Worm (Caenorhabditis elegans) whole organism, young adult: ENCODE results near the gene T24C4.3.

ENCODE experiments used
- B0336.3 ChIP-seq: fragments of 200-800 bp; sonication (Bioruptor generic); IDR thresholded peaks from 2 replicates; pipeline ENCODE4 v1.3.6; 2022; ENCODE audit warnings: missing genetic modification characterization, missing compliant biosample characterization
- F22D6.2 ChIP-seq: sonication (generic microtip); optimal IDR thresholded peaks from 2 replicates; lab custom pipeline; 2016; ENCODE audit warnings: mild to moderate bottlenecking, missing genetic modification characterization, missing compliant biosample characterization
- F33H1.4 ChIP-seq: fragments of 200-800 bp; sonication (Bioruptor generic); IDR thresholded peaks from 2 replicates; pipeline ENCODE4 v1.3.6; 2022; ENCODE audit warnings: missing genetic modification reagents, missing genetic modification characterization, missing compliant biosample characterization
- F37B4.10 ChIP-seq: fragments of 200-800 bp; sonication (Bioruptor generic); IDR thresholded peaks from 2 replicates; pipeline ENCODE4 v1.3.6; 2022; ENCODE audit warnings: missing genetic modification characterization, missing compliant biosample characterization
- F39B2.1 ChIP-seq: fragments of 200-800 bp; sonication (Bioruptor generic); IDR thresholded peaks from 2 replicates; pipeline ENCODE4 v1.3.6; 2022; ENCODE audit warnings: missing genetic modification reagents, missing genetic modification characterization, missing compliant biosample characterization
- F57A8.1 ChIP-seq: fragments of 200-800 bp; sonication (Bioruptor generic); optimal IDR thresholded peaks from 2 replicates; lab custom pipeline; 2018; ENCODE audit warnings: mild to moderate bottlenecking, missing genetic modification characterization, moderate library complexity, missing compliant biosample characterization
- K12H6.12 ChIP-seq: fragments of 200-800 bp; sonication (Bioruptor generic); optimal IDR thresholded peaks from 2 replicates; lab custom pipeline; 2018; ENCODE audit warnings: mild to moderate bottlenecking, missing genetic modification characterization, missing compliant biosample characterization
- T26A5.8 ChIP-seq: sonication (generic microtip); optimal IDR thresholded peaks from 2 replicates; lab custom pipeline; 2016; ENCODE audit warnings: missing genetic modification characterization, missing compliant biosample characterization
- Y67H2A.10 ChIP-seq: fragments of 200-800 bp; sonication (Bioruptor generic); conservative IDR thresholded peaks from 2 replicates; pipeline ENCODE4 v1.3.6; 2022; ENCODE audit warnings: missing genetic modification reagents, missing genetic modification characterization, missing compliant biosample characterization
- Y79H2A.3 ChIP-seq: fragments of 200-800 bp; sonication (Bioruptor generic); conservative IDR thresholded peaks from 2 replicates; pipeline ENCODE4 v1.3.6; 2022; ENCODE audit warnings: missing genetic modification reagents, missing genetic modification characterization, missing compliant biosample characterization
- akir-1 ChIP-seq: fragments of 200-800 bp; sonication (Bioruptor generic); optimal IDR thresholded peaks from 2 replicates; lab custom pipeline; 2018; ENCODE audit warnings: mild to moderate bottlenecking, missing genetic modification characterization, moderate library complexity, missing compliant biosample characterization
- ama-1 ChIP-seq, 3 experiments: fragments of 150-350 bp in 1 of 3; sonication (generic microtip) in 2 of 3; optimal IDR thresholded peaks; 2 replicates each; lab custom pipeline; 2014 to 2018; ENCODE audit warnings: missing biosample characterization in 2 of 3, missing genetic modification characterization in 2 of 3, missing genetic modification reagents in 2 of 3
- atf-7 ChIP-seq: sonication (generic microtip); optimal IDR thresholded peaks from 2 replicates; lab custom pipeline; 2017; ENCODE audit warnings: mild to moderate bottlenecking, missing genetic modification characterization, missing compliant biosample characterization
- athp-1 ChIP-seq: sonication (generic microtip); optimal IDR thresholded peaks from 2 replicates; lab custom pipeline; 2017; ENCODE audit warnings: mild to moderate bottlenecking, missing genetic modification characterization, missing compliant biosample characterization
- attf-3 ChIP-seq: fragments of 200-800 bp; sonication (Bioruptor generic); conservative IDR thresholded peaks from 2 replicates; pipeline ENCODE4 v1.3.6; 2022; ENCODE audit warnings: missing genetic modification reagents, missing genetic modification characterization, missing compliant biosample characterization
- attf-5 ChIP-seq: fragments of 200-800 bp; sonication (Bioruptor generic); optimal IDR thresholded peaks from 2 replicates; lab custom pipeline; 2018; ENCODE audit warnings: mild to moderate bottlenecking, missing genetic modification characterization, missing compliant biosample characterization
- ccch-3 ChIP-seq: fragments of 200-800 bp; sonication (Bioruptor generic); optimal IDR thresholded peaks from 2 replicates; lab custom pipeline; 2018; ENCODE audit warnings: mild to moderate bottlenecking, missing genetic modification characterization, missing compliant biosample characterization
- ceh-100 ChIP-seq: fragments of 200-800 bp; sonication (Bioruptor generic); IDR thresholded peaks from 2 replicates; pipeline ENCODE4 v1.3.6; 2022; ENCODE audit warnings: missing genetic modification reagents, missing genetic modification characterization, missing compliant biosample characterization
- ceh-58 ChIP-seq: fragments of 200-800 bp; sonication (Bioruptor generic); IDR thresholded peaks from 2 replicates; pipeline ENCODE4 v1.3.6; 2022; ENCODE audit warnings: missing genetic modification characterization, missing compliant biosample characterization
- ceh-79 ChIP-seq: sonication (generic microtip); optimal IDR thresholded peaks from 2 replicates; lab custom pipeline; 2017; ENCODE audit warnings: mild to moderate bottlenecking, missing genetic modification characterization, missing compliant biosample characterization
- dox-1 ChIP-seq: fragments of 200-800 bp; sonication (Bioruptor generic); IDR thresholded peaks from 2 replicates; pipeline ENCODE4 v1.3.6; 2022; ENCODE audit warnings: missing genetic modification reagents, missing genetic modification characterization, missing compliant biosample characterization
- dpl-1 ChIP-seq: fragments of 150-350 bp; optimal IDR thresholded peaks from 2 replicates; lab custom pipeline; 2014; ENCODE audit warnings: missing biosample characterization, missing genetic modification reagents, missing genetic modification characterization
- ekl-4 ChIP-seq: fragments of 200-800 bp; sonication (Bioruptor generic); IDR thresholded peaks from 2 replicates; pipeline ENCODE4 v1.3.6; 2022; ENCODE audit warnings: missing genetic modification reagents, missing genetic modification characterization, missing compliant biosample characterization
- ets-4 ChIP-seq: fragments of 200-800 bp; sonication (Bioruptor generic); optimal IDR thresholded peaks from 2 replicates; lab custom pipeline; 2018; ENCODE audit warnings: mild to moderate bottlenecking, missing genetic modification characterization, missing compliant biosample characterization
- him-1 ChIP-seq: sonication (generic microtip); optimal IDR thresholded peaks from 2 replicates; lab custom pipeline; 2016; ENCODE audit warnings: missing genotype, missing genetic modification reagents, missing genetic modification characterization, missing compliant biosample characterization
- hsf-1 ChIP-seq: fragments of 200-800 bp; sonication (Bioruptor generic); IDR thresholded peaks from 2 replicates; pipeline ENCODE4 v1.3.6; 2022; ENCODE audit warnings: missing genetic modification reagents, missing genetic modification characterization, missing compliant biosample characterization
- let-526 ChIP-seq: fragments of 200-800 bp; sonication (Bioruptor generic); IDR thresholded peaks from 2 replicates; pipeline ENCODE4 v1.3.6; 2022; ENCODE audit warnings: missing genetic modification reagents, missing genetic modification characterization, missing compliant biosample characterization
- let-607 ChIP-seq, 2 experiments: fragments of 200-800 bp in 1 of 2; sonication (Bioruptor generic) in 1 of 2; sonication (generic microtip) in 1 of 2; optimal IDR thresholded peaks; 2 replicates each; lab custom pipeline; 2016 to 2018; ENCODE audit warnings: mild to moderate bottlenecking in 2 of 2, missing compliant biosample characterization in 2 of 2, missing genetic modification characterization in 2 of 2, moderate library complexity in 2 of 2, missing genotype in 1 of 2
- lin-26 ChIP-seq: fragments of 200-800 bp; sonication (Bioruptor generic); IDR thresholded peaks from 2 replicates; pipeline ENCODE4 v1.3.6; 2022; ENCODE audit warnings: missing genetic modification reagents, missing genetic modification characterization, missing compliant biosample characterization
- lin-40 ChIP-seq: sonication (generic microtip); optimal IDR thresholded peaks from 2 replicates; lab custom pipeline; 2016; ENCODE audit warnings: missing genetic modification characterization, mild to moderate bottlenecking, missing compliant biosample characterization, missing genotype, missing genetic modification reagents
- lir-1 ChIP-seq: fragments of 200-800 bp; sonication (Bioruptor generic); conservative IDR thresholded peaks from 2 replicates; pipeline ENCODE4 v1.3.6; 2022; ENCODE audit warnings: missing genetic modification reagents, missing genetic modification characterization, missing compliant biosample characterization
- madf-6 ChIP-seq: fragments of 200-800 bp; sonication (Bioruptor generic); IDR thresholded peaks from 2 replicates; pipeline ENCODE4 v1.3.6; 2022; ENCODE audit warnings: missing genetic modification reagents, missing genetic modification characterization, missing compliant biosample characterization
- nfya-1 ChIP-seq: sonication (generic microtip); optimal IDR thresholded peaks from 2 replicates; lab custom pipeline; 2017; ENCODE audit warnings: antibody characterized with exemption, missing compliant biosample characterization, missing genetic modification characterization, borderline replicate concordance; ENCODE audit not compliant: insufficient read depth
- nhr-27 ChIP-seq: fragments of 200-800 bp; sonication (Bioruptor generic); optimal IDR thresholded peaks from 2 replicates; lab custom pipeline; 2018; ENCODE audit warnings: mild to moderate bottlenecking, missing genetic modification characterization, moderate library complexity, missing compliant biosample characterization
- rcor-1 ChIP-seq: fragments of 200-800 bp; sonication (Bioruptor generic); IDR thresholded peaks from 2 replicates; pipeline ENCODE4 v1.3.6; 2022; ENCODE audit warnings: missing genetic modification reagents, missing genetic modification characterization, missing compliant biosample characterization
- rec-8 ChIP-seq, 2 experiments: sonication (generic microtip); optimal IDR thresholded peaks; 2 replicates each; lab custom pipeline; 2016; ENCODE audit warnings: mild to moderate bottlenecking in 2 of 2, missing genetic modification characterization in 2 of 2, missing genetic modification reagents in 2 of 2, missing genotype in 2 of 2, missing biosample characterization in 1 of 2, missing compliant biosample characterization in 1 of 2, moderate library complexity in 1 of 2
- rpc-1 ChIP-seq, 2 experiments: fragments of 150-350 bp in 1 of 2; sonication (generic microtip) in 1 of 2; optimal IDR thresholded peaks; 2 replicates each; lab custom pipeline; 2014 to 2018; ENCODE audit warnings: missing biosample characterization in 1 of 2, missing genetic modification characterization in 1 of 2, missing genetic modification reagents in 1 of 2, missing genotype in 1 of 2
- sdz-38 ChIP-seq: sonication (generic microtip); optimal IDR thresholded peaks from 2 replicates; lab custom pipeline; 2016; ENCODE audit warnings: missing genotype, missing genetic modification characterization, missing compliant biosample characterization
- sptf-2 ChIP-seq: fragments of 200-800 bp; sonication (Bioruptor generic); optimal IDR thresholded peaks from 2 replicates; lab custom pipeline; 2018; ENCODE audit warnings: mild to moderate bottlenecking, missing genetic modification characterization, missing compliant biosample characterization
- tlf-1 ChIP-seq: fragments of 200-800 bp; sonication (Bioruptor generic); optimal IDR thresholded peaks from 2 replicates; lab custom pipeline; 2018; ENCODE audit warnings: mild to moderate bottlenecking, missing genetic modification characterization, missing compliant biosample characterization
- unc-130 ChIP-seq: sonication (generic microtip); optimal IDR thresholded peaks from 2 replicates; lab custom pipeline; 2016; ENCODE audit warnings: missing genetic modification reagents, missing genetic modification characterization, missing compliant biosample characterization
- xnd-1 ChIP-seq: sonication (generic microtip); optimal IDR thresholded peaks from 2 replicates; lab custom pipeline; 2016; ENCODE audit warnings: missing genotype, missing genetic modification reagents, missing genetic modification characterization, missing compliant biosample characterization
- zfh-2 ChIP-seq: fragments of 200-800 bp; sonication (Bioruptor generic); conservative IDR thresholded peaks from 2 replicates; pipeline ENCODE4 v1.3.6; 2022; ENCODE audit warnings: missing genetic modification reagents, missing genetic modification characterization, missing compliant biosample characterization
- zim-3 ChIP-seq: sonication (generic microtip); optimal IDR thresholded peaks from 2 replicates; lab custom pipeline; 2017; ENCODE audit warnings: mild to moderate bottlenecking, missing genetic modification characterization, moderate library complexity, missing compliant biosample characterization
- ztf-22 ChIP-seq: fragments of 200-800 bp; sonication (Bioruptor generic); optimal IDR thresholded peaks from 2 replicates; lab custom pipeline; 2018; ENCODE audit warnings: mild to moderate bottlenecking, missing genetic modification characterization, moderate library complexity, missing compliant biosample characterization
- ztf-26 ChIP-seq: sonication (generic microtip); optimal IDR thresholded peaks from 2 replicates; lab custom pipeline; 2017; ENCODE audit warnings: missing genetic modification characterization, missing compliant biosample characterization

The T24C4.3 gene

DNA sequence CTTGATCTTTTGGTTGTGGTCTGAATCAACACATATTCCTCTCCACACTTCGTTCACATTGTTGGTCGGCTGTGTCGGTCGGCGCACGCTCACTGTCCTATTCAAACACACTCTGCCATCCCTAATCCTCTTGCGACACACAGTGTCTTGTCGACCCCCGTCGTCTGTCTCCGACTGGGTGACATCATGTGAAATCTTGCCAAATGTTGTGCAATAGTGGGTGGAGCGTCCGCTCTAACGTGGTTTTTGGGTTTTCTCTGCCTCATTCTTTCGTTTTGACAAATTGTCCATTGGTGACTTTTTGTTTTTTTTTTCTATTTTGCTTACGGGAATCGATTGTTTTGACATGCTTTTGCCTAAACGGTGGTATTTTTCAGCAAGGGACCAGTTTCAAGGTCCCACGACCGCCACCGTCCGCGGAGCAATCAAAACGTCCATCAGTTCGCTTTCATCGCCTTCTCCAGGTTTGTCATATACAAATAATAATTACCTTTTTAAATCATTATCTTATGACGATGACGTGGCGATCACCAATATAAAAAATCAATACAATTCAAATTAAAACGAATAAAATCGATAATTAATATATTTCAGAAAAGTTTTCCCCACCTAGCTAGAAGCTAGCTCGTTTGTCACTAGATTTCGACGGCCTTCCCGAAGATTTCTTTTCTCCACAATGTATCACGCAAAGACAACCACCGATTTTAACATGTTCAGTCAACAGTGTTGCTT, 38.4 kb downstream of the T24C4.3 start (continued):
- TF ChIP-seq ama-1 (optimal IDR thresholded peaks at IDR 0.05; lab: Kevin White, UChicago) (peak; percentile 89), ama-1 (GFP tag; optimal IDR thresholded peaks at IDR 0.05; lab: Kevin White, UChicago) (peak in 1 of 2 experiments; percentile 37), F22D6.2 (tag; lab: Kevin White, UChicago) (peak; percentile 81), sptf-2 (no peak), F57A8.1 (GFP tag; lab: Kevin White, UChicago) (no peak), dox-1 (GFP tag; lab: Robert Waterston, UW) (peak; percentile 89), rpc-1 (optimal IDR thresholded peaks at IDR 0.05; lab: Kevin White, UChicago) (no peak), rpc-1 (tag; optimal IDR thresholded peaks at IDR 0.05; lab: Kevin White, UChicago) (no peak), hsf-1 (GFP tag; lab: Robert Waterston, UW) (0 out of 2 replicates have a peak, but pooled peaks have one; percentile 37), ztf-26 (peak; percentile 92), madf-6 (GFP tag; lab: Robert Waterston, UW) (no peak), ekl-4 (peak; percentile 81), athp-1 (tag; lab: Kevin White, UChicago) (no peak), let-607 (tag; optimal IDR thresholded peaks at IDR 0.05; lab: Kevin White, UChicago) (peak; percentile 43 to 54), attf-3 (GFP tag; lab: Robert Waterston, UW) (peak; percentile 47; the same call in 1 of the 2 replicates), nfya-1 (tag; lab: Kevin White, UChicago) (no peak), him-1 (no peak), ceh-58 (GFP tag; lab: Robert Waterston, UW) (no peak), F39B2.1 (GFP tag; lab: Robert Waterston, UW) (no peak), let-526 (GFP tag; lab: Robert Waterston, UW) (peak; percentile 82; the same call in 1 of the 2 replicates), dpl-1 (no peak), tlf-1 (GFP tag; lab: Kevin White, UChicago) (peak; percentile 87), sdz-38 (no peak), T26A5.8 (tag; lab: Kevin White, UChicago) (no peak), ceh-100 (GFP tag; lab: Robert Waterston, UW) (peak; percentile 45; the same call in 1 of the 2 replicates), zfh-2 (GFP tag; lab: Robert Waterston, UW) (peak; percentile 92), lir-1 (GFP tag; lab: Robert Waterston, UW) (peak; percentile 17; the same call in 1 of the 2 replicates), xnd-1 (tag; lab: Kevin White, UChicago) (no peak), rcor-1 (GFP tag; lab: Robert Waterston, UW) (0 out of 2 replicates have a peak, but pooled peaks have one; percentile 32), ccch-3 (GFP tag; lab: Kevin White, UChicago) (no peak), zim-3 (tag; lab: Kevin White, UChicago) (no peak), Y67H2A.10 (GFP tag; lab: Robert Waterston, UW) (no peak), F37B4.10 (GFP tag; lab: Robert Waterston, UW) (no peak), ets-4 (GFP tag; lab: Kevin White, UChicago) (no peak), K12H6.12 (tag; lab: Kevin White, UChicago) (peak; percentile 86), akir-1 (GFP tag; lab: Kevin White, UChicago) (no peak), ztf-22 (GFP tag; lab: Kevin White, UChicago) (no peak), lin-26 (GFP tag; lab: Robert Waterston, UW) (peak; percentile 60; the same call in 1 of the 2 replicates), lin-40 (tag; lab: Kevin White, UChicago) (peak; percentile 89), rec-8 (tag; optimal IDR thresholded peaks at IDR 0.05; lab: Kevin White, UChicago) (no peak), B0336.3 (peak; percentile 61; the same call in 1 of the 2 replicates), attf-5 (GFP tag; lab: Kevin White, UChicago) (peak; percentile 88), nhr-27 (tag; lab: Kevin White, UChicago) (peak; percentile 23), ceh-79 (tag; lab: Kevin White, UChicago) (no peak), atf-7 (peak; percentile 98), unc-130 (GFP tag; lab: Kevin White, UChicago) (no peak), Y79H2A.3 (0 out of 2 replicates have a peak, but pooled peaks have one; percentile 40), F33H1.4 (GFP tag; lab: Robert Waterston, UW) (peak; percentile 39; the same call in 1 of the 2 replicates)
